Worm (Caenorhabditis elegans): ENCODE results near the gene H03A11.13.

ce11 chrX:15175211-15175610 is 37.8 kb downstream of the H03A11.13 start:
- TF ChIP-seq klf-2 (GFP tag; conservative IDR thresholded peaks at IDR 0.05) (no peak), ztf-29 (GFP tag; IDR thresholded peaks at IDR 0.05) (no peak), cog-1 (tag; optimal IDR thresholded peaks at IDR 0.05) (no peak), ztf-23 (GFP tag; IDR thresholded peaks at IDR 0.05) (no peak), T22C8.4 (GFP tag; IDR thresholded peaks at IDR 0.05) (no peak), med-1 (GFP tag; optimal IDR thresholded peaks at IDR 0.05; ENCODE audit: insufficient read depth) (no peak), tab-1 (GFP tag; IDR thresholded peaks at IDR 0.05) (no peak), flt-1 (GFP tag; IDR thresholded peaks at IDR 0.05) (no peak)

All from whole organism, midembryonic.